Worm (Caenorhabditis elegans) whole organism, young adult: ENCODE results near the gene mrpl-49.

ENCODE experiments used
- B0019.2 ChIP-seq: fragments of 200-800 bp; sonication (Bioruptor generic); conservative IDR thresholded peaks from 2 replicates; pipeline ENCODE4 v1.3.6; 2022; ENCODE audit warnings: missing genetic modification reagents, missing genetic modification characterization, missing compliant biosample characterization
- B0035.1 ChIP-seq: sonication (generic microtip); optimal IDR thresholded peaks from 2 replicates; lab custom pipeline; 2016; ENCODE audit warnings: missing genetic modification characterization, mild to moderate bottlenecking, missing compliant biosample characterization, missing genotype, missing genetic modification reagents
- C06A6.2 ChIP-seq: fragments of 200-800 bp; sonication (Bioruptor generic); conservative IDR thresholded peaks from 2 replicates; pipeline ENCODE4 v1.3.6; 2022; ENCODE audit warnings: missing genetic modification characterization, missing compliant biosample characterization
- F55B11.4 ChIP-seq: sonication (generic microtip); optimal IDR thresholded peaks from 2 replicates; lab custom pipeline; 2016; ENCODE audit warnings: missing compliant biosample characterization, missing genetic modification characterization, borderline replicate concordance; ENCODE audit not compliant: insufficient read depth
- K12H6.12 ChIP-seq: fragments of 200-800 bp; sonication (Bioruptor generic); optimal IDR thresholded peaks from 2 replicates; lab custom pipeline; 2018; ENCODE audit warnings: mild to moderate bottlenecking, missing genetic modification characterization, missing compliant biosample characterization
- Y56A3A.18 ChIP-seq: fragments of 200-800 bp; sonication (Bioruptor generic); IDR thresholded peaks from 2 replicates; pipeline ENCODE4 v1.3.6; 2022; ENCODE audit warnings: missing genetic modification reagents, missing genetic modification characterization, missing compliant biosample characterization
- ZK185.1 ChIP-seq: sonication (generic microtip); optimal IDR thresholded peaks from 2 replicates; lab custom pipeline; 2016; ENCODE audit warnings: mild to moderate bottlenecking, missing genetic modification characterization, missing compliant biosample characterization; ENCODE audit not compliant: poor library complexity, severe bottlenecking
- akir-1 ChIP-seq: fragments of 200-800 bp; sonication (Bioruptor generic); optimal IDR thresholded peaks from 2 replicates; lab custom pipeline; 2018; ENCODE audit warnings: mild to moderate bottlenecking, missing genetic modification characterization, moderate library complexity, missing compliant biosample characterization
- ama-1 ChIP-seq, 3 experiments: fragments of 150-350 bp in 1 of 3; sonication (generic microtip) in 2 of 3; optimal IDR thresholded peaks; 2 replicates each; lab custom pipeline; 2014 to 2018; ENCODE audit warnings: missing biosample characterization in 2 of 3, missing genetic modification characterization in 2 of 3, missing genetic modification reagents in 2 of 3
- aptf-3 ChIP-seq: fragments of 200-800 bp; sonication (Bioruptor generic); IDR thresholded peaks from 2 replicates; pipeline ENCODE4 v1.3.6; 2022; ENCODE audit warnings: missing genetic modification characterization, missing compliant biosample characterization
- athp-1 ChIP-seq: sonication (generic microtip); optimal IDR thresholded peaks from 2 replicates; lab custom pipeline; 2017; ENCODE audit warnings: mild to moderate bottlenecking, missing genetic modification characterization, missing compliant biosample characterization
- cebp-1 ChIP-seq, 2 experiments: fragments of 200-800 bp in 1 of 2; sonication (Bioruptor generic) in 1 of 2; sonication (generic microtip) in 1 of 2; IDR thresholded peaks in 1 of 2; optimal IDR thresholded peaks in 1 of 2; 2 replicates each; pipeline versions ENCODE4 v1.3.6 to Lab custom; 2017 to 2022; ENCODE audit warnings: missing compliant biosample characterization in 2 of 2, missing genetic modification characterization in 2 of 2, mild to moderate bottlenecking in 1 of 2, missing genetic modification reagents in 1 of 2, moderate library complexity in 1 of 2
- ceh-27 ChIP-seq: fragments of 200-800 bp; sonication (Bioruptor generic); optimal IDR thresholded peaks from 2 replicates; lab custom pipeline; 2018; ENCODE audit warnings: mild to moderate bottlenecking, missing genetic modification characterization, moderate library complexity, missing compliant biosample characterization
- ceh-40 ChIP-seq: fragments of 200-800 bp; sonication (Bioruptor generic); IDR thresholded peaks from 2 replicates; pipeline ENCODE4 v1.3.6; 2022; ENCODE audit warnings: missing genetic modification characterization, missing compliant biosample characterization
- ceh-58 ChIP-seq: fragments of 200-800 bp; sonication (Bioruptor generic); IDR thresholded peaks from 2 replicates; pipeline ENCODE4 v1.3.6; 2022; ENCODE audit warnings: missing genetic modification characterization, missing compliant biosample characterization
- die-1 ChIP-seq: sonication (generic microtip); optimal IDR thresholded peaks from 2 replicates; lab custom pipeline; 2016; ENCODE audit warnings: missing genotype, mild to moderate bottlenecking, missing genetic modification characterization, missing compliant biosample characterization
- egl-18 ChIP-seq: fragments of 200-800 bp; sonication (Bioruptor generic); IDR thresholded peaks from 2 replicates; pipeline ENCODE4 v1.3.6; 2022; ENCODE audit warnings: missing genetic modification reagents, missing genetic modification characterization, missing compliant biosample characterization
- hlh-12 ChIP-seq: sonication (generic microtip); optimal IDR thresholded peaks from 2 replicates; lab custom pipeline; 2016; ENCODE audit warnings: missing genetic modification characterization, missing compliant biosample characterization
- hrde-1 ChIP-seq: sonication (generic microtip); optimal IDR thresholded peaks from 2 replicates; lab custom pipeline; 2016; ENCODE audit warnings: missing genetic modification characterization, mild to moderate bottlenecking, missing compliant biosample characterization, moderate library complexity, missing genotype, missing genetic modification reagents, borderline replicate concordance
- lag-1 ChIP-seq: fragments of 200-800 bp; sonication (Bioruptor generic); IDR thresholded peaks from 2 replicates; pipeline ENCODE4 v1.3.6; 2022; ENCODE audit warnings: missing genetic modification reagents, missing genetic modification characterization, missing compliant biosample characterization
- let-607 ChIP-seq, 2 experiments: fragments of 200-800 bp in 1 of 2; sonication (Bioruptor generic) in 1 of 2; sonication (generic microtip) in 1 of 2; optimal IDR thresholded peaks; 2 replicates each; lab custom pipeline; 2016 to 2018; ENCODE audit warnings: mild to moderate bottlenecking in 2 of 2, missing compliant biosample characterization in 2 of 2, missing genetic modification characterization in 2 of 2, moderate library complexity in 2 of 2, missing genotype in 1 of 2
- madf-10 ChIP-seq: sonication (generic microtip); optimal IDR thresholded peaks from 2 replicates; lab custom pipeline; 2016; ENCODE audit warnings: mild to moderate bottlenecking, missing genetic modification characterization, missing compliant biosample characterization
- madf-6 ChIP-seq: fragments of 200-800 bp; sonication (Bioruptor generic); IDR thresholded peaks from 2 replicates; pipeline ENCODE4 v1.3.6; 2022; ENCODE audit warnings: missing genetic modification reagents, missing genetic modification characterization, missing compliant biosample characterization
- mel-28 ChIP-seq: sonication (generic microtip); optimal IDR thresholded peaks from 2 replicates; lab custom pipeline; 2016; ENCODE audit warnings: borderline replicate concordance, mild to moderate bottlenecking, missing genetic modification characterization, missing compliant biosample characterization
- mes-4 ChIP-seq: sonication (generic microtip); optimal IDR thresholded peaks from 2 replicates; lab custom pipeline; 2016; ENCODE audit warnings: missing genotype, missing genetic modification characterization, missing compliant biosample characterization
- mxl-1 ChIP-seq: sonication (generic microtip); optimal IDR thresholded peaks from 2 replicates; lab custom pipeline; 2016; ENCODE audit warnings: missing genetic modification characterization, missing compliant biosample characterization
- nhr-179 ChIP-seq: sonication (generic microtip); optimal IDR thresholded peaks from 2 replicates; lab custom pipeline; 2016; ENCODE audit warnings: mild to moderate bottlenecking, missing genetic modification characterization, missing compliant biosample characterization
- nhr-27 ChIP-seq: fragments of 200-800 bp; sonication (Bioruptor generic); optimal IDR thresholded peaks from 2 replicates; lab custom pipeline; 2018; ENCODE audit warnings: mild to moderate bottlenecking, missing genetic modification characterization, moderate library complexity, missing compliant biosample characterization
- nhr-80 ChIP-seq: sonication (generic microtip); optimal IDR thresholded peaks from 2 replicates; lab custom pipeline; 2016; ENCODE audit warnings: missing genetic modification characterization, missing compliant biosample characterization
- nhr-90 ChIP-seq: sonication (generic microtip); optimal IDR thresholded peaks from 2 replicates; lab custom pipeline; 2016; ENCODE audit warnings: missing genotype, mild to moderate bottlenecking, missing genetic modification characterization, missing compliant biosample characterization
- repo-1 ChIP-seq: sonication (generic microtip); optimal IDR thresholded peaks from 2 replicates; lab custom pipeline; 2017; ENCODE audit warnings: mild to moderate bottlenecking, missing genetic modification characterization, missing compliant biosample characterization
- snpc-1.3 ChIP-seq: sonication (generic microtip); optimal IDR thresholded peaks from 2 replicates; lab custom pipeline; 2017; ENCODE audit warnings: missing genetic modification characterization, mild to moderate bottlenecking, missing compliant biosample characterization, antibody characterized with exemption, moderate library complexity, missing genotype, missing genetic modification reagents; ENCODE audit not compliant: insufficient read depth
- tbx-9 ChIP-seq: sonication (generic microtip); optimal IDR thresholded peaks from 2 replicates; lab custom pipeline; 2016; ENCODE audit warnings: borderline replicate concordance, missing genetic modification characterization, inconsistent platforms, missing compliant biosample characterization
- ztf-25 ChIP-seq: fragments of 200-800 bp; sonication (Bioruptor generic); IDR thresholded peaks from 2 replicates; pipeline ENCODE4 v1.3.6; 2022; ENCODE audit warnings: missing genetic modification reagents, missing genetic modification characterization, missing compliant biosample characterization
- ztf-3 ChIP-seq: fragments of 200-800 bp; sonication (Bioruptor generic); optimal IDR thresholded peaks from 2 replicates; lab custom pipeline; 2018; ENCODE audit warnings: mild to moderate bottlenecking, missing genetic modification characterization, missing compliant biosample characterization

Gene mrpl-49

DNA sequence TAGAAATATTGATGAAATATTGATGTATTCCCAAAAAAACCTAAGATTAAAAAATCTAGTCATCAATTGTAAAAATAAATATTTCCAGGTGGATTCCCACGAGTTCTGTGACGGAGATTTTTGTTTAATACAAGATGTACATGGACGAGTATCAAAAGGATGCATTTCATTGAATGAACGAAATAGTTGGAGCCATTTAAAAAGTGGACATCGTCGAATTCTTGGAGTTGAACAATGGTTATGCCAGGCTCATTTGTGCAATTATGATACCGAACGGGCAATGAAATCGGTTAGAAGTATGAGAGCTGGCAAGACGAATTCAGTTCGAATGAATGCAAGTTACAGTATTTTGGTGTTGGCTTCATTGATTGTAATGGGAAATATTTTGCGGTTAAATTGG lies 21.1 kb downstream of the mrpl-49 start:
- TF ChIP-seq ceh-40 (GFP tag; lab: Robert Waterston, UW) (no peak), K12H6.12 (no peak), mxl-1 (tag; lab: Kevin White, UChicago) (no peak), C06A6.2 (GFP tag; lab: Robert Waterston, UW) (no peak), nhr-80 (tag; lab: Kevin White, UChicago) (no peak)

DNA sequence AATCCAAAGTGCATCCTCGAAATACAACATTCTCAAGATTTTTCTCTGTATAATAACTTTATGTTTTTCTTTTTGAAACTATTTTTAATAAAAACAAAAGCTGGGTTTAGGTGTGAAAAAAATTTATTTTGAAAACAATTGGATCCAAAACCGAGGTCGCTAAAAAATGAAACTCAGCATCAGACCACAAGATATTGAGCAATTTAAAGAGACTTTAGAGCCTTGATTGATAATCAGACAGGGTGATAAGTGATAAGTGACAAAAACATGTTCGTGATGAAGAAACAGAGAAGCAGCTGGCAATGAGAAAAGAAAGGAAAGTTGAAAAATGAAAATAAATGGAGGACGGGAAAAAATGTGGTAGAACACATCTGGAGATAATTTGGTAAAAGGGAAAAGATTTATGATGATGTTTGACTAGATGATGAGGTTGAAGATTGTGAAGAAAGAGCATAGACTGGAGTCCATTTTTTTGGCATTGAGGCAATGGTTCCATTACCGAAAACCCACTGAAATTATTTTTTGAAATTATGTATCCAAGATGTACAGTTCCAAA lies 23.1 kb downstream of the mrpl-49 start, which contains the start of gene C15C8.6:
C15C8.6 (minus strand) TSS at position 51 of the 556 bp plus-strand sequence.
- no peak for TF ChIP-seq hrde-1 (tag; lab: Kevin White, UChicago)
- no peak for TF ChIP-seq egl-18 (GFP tag; lab: Robert Waterston, UW)
- no peak for TF ChIP-seq ceh-58 (GFP tag; lab: Robert Waterston, UW)
- TF ChIP-seq snpc-1.3 (tag; lab: Kevin White, UChicago), result no peak
- TF ChIP-seq madf-10, result no peak
- no peak for TF ChIP-seq repo-1 (tag; lab: Kevin White, UChicago)
- TF ChIP-seq athp-1 (tag; lab: Kevin White, UChicago), result no peak
- no peak for TF ChIP-seq ZK185.1 (tag; lab: Kevin White, UChicago)
- no peak for TF ChIP-seq B0035.1 (tag; lab: Kevin White, UChicago)
- TF ChIP-seq tbx-9 (tag; lab: Kevin White, UChicago), result no peak
- TF ChIP-seq nhr-90 (tag; lab: Kevin White, UChicago), result no peak
- TF ChIP-seq let-607 (tag; optimal IDR thresholded peaks at IDR 0.05; lab: Kevin White, UChicago), result no peak
- no peak for TF ChIP-seq ztf-25
- no peak for TF ChIP-seq hlh-12 (tag; lab: Kevin White, UChicago)
- TF ChIP-seq ama-1 (optimal IDR thresholded peaks at IDR 0.05; lab: Kevin White, UChicago), result no peak
- no peak for TF ChIP-seq ama-1 (GFP tag; optimal IDR thresholded peaks at IDR 0.05; lab: Kevin White, UChicago)
- no peak for TF ChIP-seq lag-1 (GFP tag; lab: Robert Waterston, UW)
- TF ChIP-seq mes-4 (tag; lab: Kevin White, UChicago), result no peak
- no peak for TF ChIP-seq ceh-27
- TF ChIP-seq cebp-1 (GFP tag; IDR thresholded peaks at IDR 0.05; lab: Robert Waterston, UW), result no peak
- TF ChIP-seq cebp-1 (tag; optimal IDR thresholded peaks at IDR 0.05; lab: Kevin White, UChicago), result no peak

DNA sequence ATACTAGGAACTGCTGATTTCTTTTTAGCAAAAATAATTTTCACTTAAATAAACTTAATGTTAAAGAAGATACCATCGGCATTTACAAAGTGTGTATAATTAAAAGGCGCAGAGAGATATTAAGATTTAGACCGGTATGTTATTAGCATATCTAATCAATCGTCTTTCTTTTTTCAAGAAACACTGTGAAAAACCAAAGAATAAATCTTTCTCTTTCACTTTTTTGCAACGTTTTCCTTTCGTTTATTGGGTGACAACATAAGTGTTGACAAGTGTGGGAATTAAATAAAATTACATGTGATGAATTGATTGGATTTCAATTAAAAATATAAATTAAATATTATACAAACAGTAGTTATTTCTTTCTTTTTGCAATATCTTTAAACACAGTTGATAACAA lies 24.0 kb downstream of the mrpl-49 start, which contains the start of gene C15C8.8:
C15C8.8 (minus strand) TSS at position 101 of the 400 bp plus-strand sequence.
- TF ChIP-seq aptf-3 (no peak), nhr-27 (tag; lab: Kevin White, UChicago) (no peak), F55B11.4 (tag; lab: Kevin White, UChicago) (no peak), akir-1 (GFP tag; lab: Kevin White, UChicago) (no peak), ceh-58 (GFP tag; lab: Robert Waterston, UW) (no peak), madf-6 (no peak), egl-18 (GFP tag; lab: Robert Waterston, UW) (no peak), nhr-179 (tag; lab: Kevin White, UChicago) (no peak)

DNA sequence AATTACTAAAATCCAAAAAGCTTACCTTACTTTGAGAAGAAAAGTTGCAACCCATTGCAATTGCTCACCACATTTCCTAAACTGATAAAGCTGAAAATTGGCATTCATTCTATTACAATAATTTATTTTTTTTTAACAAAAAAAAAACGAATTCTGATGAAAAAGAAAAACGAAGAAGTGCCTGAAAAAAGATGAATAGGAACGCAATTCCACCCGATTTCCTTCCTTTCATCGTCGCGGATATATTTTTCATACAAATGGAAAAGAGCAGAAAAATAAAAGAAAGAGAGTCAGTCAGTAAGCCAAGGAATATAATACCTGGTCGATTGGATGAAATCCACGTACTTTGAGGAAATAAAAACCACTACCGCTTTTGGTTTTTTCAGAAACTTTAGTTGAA lies 26.4 kb downstream of the mrpl-49 start, which contains the start of gene gpa-13:
gpa-13 (minus strand) TSS at position 101 of the 400 bp plus-strand sequence.
- TF ChIP-seq egl-18 (GFP tag; lab: Robert Waterston, UW) (no peak), Y56A3A.18 (GFP tag; lab: Robert Waterston, UW) (no peak), die-1 (tag; lab: Kevin White, UChicago) (no peak), ceh-58 (GFP tag; lab: Robert Waterston, UW) (no peak), B0019.2 (GFP tag; lab: Robert Waterston, UW) (no peak), ztf-3 (GFP tag; lab: Kevin White, UChicago) (no peak), mel-28 (tag; lab: Kevin White, UChicago) (no peak)
